Fruit fly (Drosophila melanogaster): ENCODE measurements around the gene Teh4.

Teh4 gene

dm6 chr3L:4133724-4134678 lies 44.1 kb downstream of the Teh4 start, which contains the start of gene ens (continued):
- TF ChIP-seq E2f1 (GFP tag; IDR thresholded peaks at IDR 0.05) (no peak), CG8388 (GFP tag; optimal IDR thresholded peaks at IDR 0.05) (no peak), sima (GFP tag; optimal IDR thresholded peaks at IDR 0.05) (no peak), CG11560 (tag; IDR thresholded peaks at IDR 0.05) (no peak), D (optimal IDR thresholded peaks at IDR 0.05) (no peak), D (GFP tag; optimal IDR thresholded peaks at IDR 0.05) (no peak), Bteb2 (GFP tag; optimal IDR thresholded peaks at IDR 0.05) (no peak), CG2202 (tag; optimal IDR thresholded peaks at IDR 0.05) (no peak), CG17829 (tag; optimal IDR thresholded peaks at IDR 0.05) (peak; percentile 3), Camta (GFP tag; optimal IDR thresholded peaks at IDR 0.05) (no peak), Mrtf (GFP tag; IDR thresholded peaks at IDR 0.05) (no peak), Sox100B (GFP tag; optimal IDR thresholded peaks at IDR 0.05) (no peak), yki (optimal IDR thresholded peaks at IDR 0.05) (no peak), CG10321 (GFP tag; IDR thresholded peaks at IDR 0.05) (0 out of 2 replicates have a peak, but pooled peaks have one; percentile 21), CG16813 (GFP tag; IDR thresholded peaks at IDR 0.05; ENCODE audit: partially characterized antibody) (no peak), CG9727 (GFP tag; optimal IDR thresholded peaks at IDR 0.05) (no peak), CG4360 (GFP tag; IDR thresholded peaks at IDR 0.05) (no peak), CHES-1-like (GFP tag; optimal IDR thresholded peaks at IDR 0.05) (no peak), CG14014 (GFP tag; IDR thresholded peaks at IDR 0.05) (no peak), CG43689 (GFP tag; IDR thresholded peaks at IDR 0.05) (no peak), Xrp1 (GFP tag; IDR thresholded peaks at IDR 0.05) (no peak), Optix (GFP tag; IDR thresholded peaks at IDR 0.05) (no peak), amos (GFP tag; IDR thresholded peaks at IDR 0.05; ENCODE audit: partially characterized antibody) (no peak), otp (GFP tag; IDR thresholded peaks at IDR 0.05) (no peak), zfh1 (GFP tag; IDR thresholded peaks at IDR 0.05) (0 out of 3 replicates have a peak, but pooled peaks have one; percentile 24), gcm2 (GFP tag; optimal IDR thresholded peaks at IDR 0.05) (no peak), Rx (GFP tag; IDR thresholded peaks at IDR 0.05) (no peak), insv (GFP tag; optimal IDR thresholded peaks at IDR 0.05) (peak in 1 of 2 experiments; percentile 52), CG12104 (GFP tag; optimal IDR thresholded peaks at IDR 0.05) (no peak), pfk (GFP tag; optimal IDR thresholded peaks at IDR 0.05) (no peak), Lhr (GFP tag; optimal IDR thresholded peaks at IDR 0.05) (no peak), CG3995 (GFP tag; optimal IDR thresholded peaks at IDR 0.05) (no peak), vvl (GFP tag; IDR thresholded peaks at IDR 0.05) (no peak), chm (GFP tag; IDR thresholded peaks at IDR 0.05) (peak; percentile 10; the same call in 1 of the 2 replicates), psq (GFP tag; optimal IDR thresholded peaks at IDR 0.05) (peak; percentile 71), CG31441 (GFP tag; IDR thresholded peaks at IDR 0.05) (no peak), CG2129 (GFP tag; IDR thresholded peaks at IDR 0.05; ENCODE audit: partially characterized antibody) (no peak), her (GFP tag; optimal IDR thresholded peaks at IDR 0.05) (no peak), tgo (GFP tag; IDR thresholded peaks at IDR 0.05) (no peak), CG13287 (GFP tag; IDR thresholded peaks at IDR 0.05; ENCODE audit: partially characterized antibody) (no peak), CG6791 (GFP tag; IDR thresholded peaks at IDR 0.05; ENCODE audit: partially characterized antibody) (no peak), p53 (GFP tag; optimal IDR thresholded peaks at IDR 0.05) (no peak), dpn (GFP tag; optimal IDR thresholded peaks at IDR 0.05) (no peak), unc-4 (GFP tag; IDR thresholded peaks at IDR 0.05; ENCODE audit: partially characterized antibody) (0 out of 2 replicates have a peak, but pooled peaks have one; percentile 13), Gsc (GFP tag; IDR thresholded peaks at IDR 0.05) (no peak), TFAM (GFP tag; optimal IDR thresholded peaks at IDR 0.05) (no peak), CG11696 (GFP tag; IDR thresholded peaks at IDR 0.05) (no peak), croc (GFP tag; conservative IDR thresholded peaks at IDR 0.05) (no peak), Doc2 (GFP tag; IDR thresholded peaks at IDR 0.05) (no peak), CG32772 (GFP tag; IDR thresholded peaks at IDR 0.05) (no peak)

Data from whole organism, embryonic.